Fruit fly (Drosophila melanogaster): ENCODE measurements around the gene CG10514.

DNA sequence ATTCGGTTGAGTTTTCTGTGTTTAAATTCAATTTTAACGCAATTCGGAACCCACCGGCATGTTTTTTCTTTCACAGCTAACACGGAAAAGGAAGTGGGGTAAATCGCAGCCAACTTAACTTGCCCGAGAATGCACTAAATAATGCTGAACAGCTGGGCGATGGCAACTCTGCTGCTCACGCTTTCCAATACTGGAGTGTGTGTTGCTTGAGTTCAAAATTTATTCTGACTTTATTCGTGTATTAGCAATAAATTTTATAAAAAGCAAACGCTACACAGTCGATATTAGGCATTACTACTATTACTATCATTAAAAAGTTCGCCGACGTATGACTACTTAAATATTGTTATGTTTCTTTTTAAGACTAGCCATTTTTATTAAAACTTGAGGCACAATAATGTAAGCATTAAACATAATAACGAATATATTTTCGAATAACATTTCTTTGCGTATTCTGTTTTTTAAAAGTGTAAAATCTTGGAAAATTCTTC lies 32.2 kb downstream of the CG10514 start, which contains the start of the genes RpS27 and Nup37:
- TF ChIP-seq Hr96 (GFP tag; optimal IDR thresholded peaks at IDR 0.05) (peak; percentile 99), pad (GFP tag; optimal IDR thresholded peaks at IDR 0.05) (peak; percentile 95), CG12768 (GFP tag; optimal IDR thresholded peaks at IDR 0.05) (peak; percentile 98)
